Worm (Caenorhabditis elegans) whole organism, young adult: ENCODE data around the gene srw-127.

Experiments
- B0261.1 ChIP-seq: sonication (generic microtip); optimal IDR thresholded peaks from 2 replicates; lab custom pipeline; 2016; ENCODE audit warnings: mild to moderate bottlenecking, missing genetic modification characterization, moderate library complexity, missing compliant biosample characterization
- F22D6.2 ChIP-seq: sonication (generic microtip); optimal IDR thresholded peaks from 2 replicates; lab custom pipeline; 2016; ENCODE audit warnings: mild to moderate bottlenecking, missing genetic modification characterization, missing compliant biosample characterization
- F33H1.4 ChIP-seq: fragments of 200-800 bp; sonication (Bioruptor generic); IDR thresholded peaks from 2 replicates; pipeline ENCODE4 v1.3.6; 2022; ENCODE audit warnings: missing genetic modification reagents, missing genetic modification characterization, missing compliant biosample characterization
- F49E8.2 ChIP-seq: sonication (generic microtip); optimal IDR thresholded peaks from 3 replicates; lab custom pipeline; 2017; ENCODE audit warnings: missing genetic modification characterization, mild to moderate bottlenecking, missing compliant biosample characterization, antibody characterized with exemption, moderate library complexity; ENCODE audit not compliant: insufficient read depth
- F57A8.1 ChIP-seq: fragments of 200-800 bp; sonication (Bioruptor generic); optimal IDR thresholded peaks from 2 replicates; lab custom pipeline; 2018; ENCODE audit warnings: mild to moderate bottlenecking, missing genetic modification characterization, moderate library complexity, missing compliant biosample characterization
- F57C9.4 ChIP-seq: sonication (generic microtip); optimal IDR thresholded peaks from 2 replicates; lab custom pipeline; 2017; ENCODE audit warnings: mild to moderate bottlenecking, missing genetic modification characterization, missing compliant biosample characterization
- T07F8.4 ChIP-seq: sonication (generic microtip); optimal IDR thresholded peaks from 2 replicates; lab custom pipeline; 2016; ENCODE audit warnings: mild to moderate bottlenecking, missing genetic modification characterization, moderate library complexity, missing compliant biosample characterization
- Y53F4B.3 ChIP-seq: fragments of 200-800 bp; sonication (Bioruptor generic); IDR thresholded peaks from 2 replicates; pipeline ENCODE4 v1.3.6; 2022; ENCODE audit warnings: missing genetic modification reagents, missing genetic modification characterization, missing compliant biosample characterization
- Y53G8AR.9 ChIP-seq: fragments of 200-800 bp; sonication (Bioruptor generic); conservative IDR thresholded peaks from 2 replicates; pipeline ENCODE4 v1.3.6; 2022; ENCODE audit warnings: missing genetic modification reagents, missing genetic modification characterization, missing compliant biosample characterization
- Y56A3A.18 ChIP-seq: fragments of 200-800 bp; sonication (Bioruptor generic); IDR thresholded peaks from 2 replicates; pipeline ENCODE4 v1.3.6; 2022; ENCODE audit warnings: missing genetic modification reagents, missing genetic modification characterization, missing compliant biosample characterization
- Y67H2A.10 ChIP-seq: fragments of 200-800 bp; sonication (Bioruptor generic); conservative IDR thresholded peaks from 2 replicates; pipeline ENCODE4 v1.3.6; 2022; ENCODE audit warnings: missing genetic modification reagents, missing genetic modification characterization, missing compliant biosample characterization
- Y95B8A.8 ChIP-seq: fragments of 200-800 bp; sonication (Bioruptor generic); IDR thresholded peaks from 2 replicates; pipeline ENCODE4 v1.3.6; 2022; ENCODE audit warnings: missing genetic modification reagents, missing genetic modification characterization, missing compliant biosample characterization
- ama-1 ChIP-seq, 3 experiments: fragments of 150-350 bp in 1 of 3; sonication (generic microtip) in 2 of 3; optimal IDR thresholded peaks; 2 replicates each; lab custom pipeline; 2014 to 2018; ENCODE audit warnings: missing biosample characterization in 2 of 3, missing genetic modification characterization in 2 of 3, missing genetic modification reagents in 2 of 3
- attf-3 ChIP-seq: fragments of 200-800 bp; sonication (Bioruptor generic); conservative IDR thresholded peaks from 2 replicates; pipeline ENCODE4 v1.3.6; 2022; ENCODE audit warnings: missing genetic modification reagents, missing genetic modification characterization, missing compliant biosample characterization
- cebp-2 ChIP-seq: fragments of 200-800 bp; sonication (Bioruptor generic); IDR thresholded peaks from 2 replicates; pipeline ENCODE4 v1.3.6; 2022; ENCODE audit warnings: missing genetic modification characterization, missing compliant biosample characterization
- ceh-40 ChIP-seq: fragments of 200-800 bp; sonication (Bioruptor generic); IDR thresholded peaks from 2 replicates; pipeline ENCODE4 v1.3.6; 2022; ENCODE audit warnings: missing genetic modification characterization, missing compliant biosample characterization
- chd-7 ChIP-seq: sonication (generic microtip); optimal IDR thresholded peaks from 2 replicates; lab custom pipeline; 2016; ENCODE audit warnings: mild to moderate bottlenecking, missing genetic modification characterization, moderate library complexity, missing compliant biosample characterization
- dpff-1 ChIP-seq: sonication (generic microtip); optimal IDR thresholded peaks from 2 replicates; lab custom pipeline; 2017; ENCODE audit warnings: mild to moderate bottlenecking, missing genetic modification characterization, missing compliant biosample characterization
- dpl-1 ChIP-seq: fragments of 150-350 bp; optimal IDR thresholded peaks from 2 replicates; lab custom pipeline; 2014; ENCODE audit warnings: missing biosample characterization, missing genetic modification reagents, missing genetic modification characterization
- efl-1 ChIP-seq: fragments of 150-350 bp; optimal IDR thresholded peaks from 2 replicates; lab custom pipeline; 2014; ENCODE audit warnings: missing biosample characterization, missing genetic modification reagents, missing genetic modification characterization
- hlh-26 ChIP-seq: fragments of 200-800 bp; sonication (Bioruptor generic); conservative IDR thresholded peaks from 2 replicates; pipeline ENCODE4 v1.3.6; 2022; ENCODE audit warnings: missing genetic modification reagents, missing genetic modification characterization, missing compliant biosample characterization
- hsf-1 ChIP-seq: fragments of 200-800 bp; sonication (Bioruptor generic); IDR thresholded peaks from 2 replicates; pipeline ENCODE4 v1.3.6; 2022; ENCODE audit warnings: missing genetic modification reagents, missing genetic modification characterization, missing compliant biosample characterization
- let-607 ChIP-seq, 2 experiments: fragments of 200-800 bp in 1 of 2; sonication (Bioruptor generic) in 1 of 2; sonication (generic microtip) in 1 of 2; optimal IDR thresholded peaks; 2 replicates each; lab custom pipeline; 2016 to 2018; ENCODE audit warnings: mild to moderate bottlenecking in 2 of 2, missing compliant biosample characterization in 2 of 2, missing genetic modification characterization in 2 of 2, moderate library complexity in 2 of 2, missing genotype in 1 of 2
- lin-40 ChIP-seq: sonication (generic microtip); optimal IDR thresholded peaks from 2 replicates; lab custom pipeline; 2016; ENCODE audit warnings: missing genetic modification characterization, mild to moderate bottlenecking, missing compliant biosample characterization, missing genotype, missing genetic modification reagents
- lsl-1 ChIP-seq: fragments of 200-800 bp; sonication (Bioruptor generic); optimal IDR thresholded peaks from 2 replicates; lab custom pipeline; 2018; ENCODE audit warnings: mild to moderate bottlenecking, missing genetic modification characterization, moderate library complexity, missing compliant biosample characterization
- lsy-27 ChIP-seq: sonication (generic microtip); optimal IDR thresholded peaks from 2 replicates; lab custom pipeline; 2017; ENCODE audit warnings: missing genetic modification characterization, mild to moderate bottlenecking, missing compliant biosample characterization, antibody characterized with exemption, missing genotype, borderline replicate concordance; ENCODE audit not compliant: insufficient read depth
- madf-3 ChIP-seq: fragments of 200-800 bp; sonication (Bioruptor generic); IDR thresholded peaks from 2 replicates; pipeline ENCODE4 v1.3.6; 2022; ENCODE audit warnings: missing genetic modification reagents, missing genetic modification characterization, missing compliant biosample characterization
- nhr-179 ChIP-seq: sonication (generic microtip); optimal IDR thresholded peaks from 2 replicates; lab custom pipeline; 2016; ENCODE audit warnings: mild to moderate bottlenecking, missing genetic modification characterization, missing compliant biosample characterization
- pbrm-1 ChIP-seq: fragments of 200-800 bp; sonication (Bioruptor generic); IDR thresholded peaks from 2 replicates; pipeline ENCODE4 v1.3.6; 2022; ENCODE audit warnings: missing genetic modification reagents, missing genetic modification characterization, missing compliant biosample characterization
- repo-1 ChIP-seq: sonication (generic microtip); optimal IDR thresholded peaks from 2 replicates; lab custom pipeline; 2017; ENCODE audit warnings: mild to moderate bottlenecking, missing genetic modification characterization, missing compliant biosample characterization
- sdz-38 ChIP-seq: sonication (generic microtip); optimal IDR thresholded peaks from 2 replicates; lab custom pipeline; 2016; ENCODE audit warnings: missing genotype, missing genetic modification characterization, missing compliant biosample characterization
- somi-1 ChIP-seq: fragments of 200-800 bp; sonication (Bioruptor generic); optimal IDR thresholded peaks from 2 replicates; lab custom pipeline; 2018; ENCODE audit warnings: mild to moderate bottlenecking, missing genetic modification characterization, missing compliant biosample characterization
- tbx-9 ChIP-seq: sonication (generic microtip); optimal IDR thresholded peaks from 2 replicates; lab custom pipeline; 2016; ENCODE audit warnings: borderline replicate concordance, missing genetic modification characterization, inconsistent platforms, missing compliant biosample characterization
- tlf-1 ChIP-seq: fragments of 200-800 bp; sonication (Bioruptor generic); optimal IDR thresholded peaks from 2 replicates; lab custom pipeline; 2018; ENCODE audit warnings: mild to moderate bottlenecking, missing genetic modification characterization, missing compliant biosample characterization
- zim-3 ChIP-seq: sonication (generic microtip); optimal IDR thresholded peaks from 2 replicates; lab custom pipeline; 2017; ENCODE audit warnings: mild to moderate bottlenecking, missing genetic modification characterization, moderate library complexity, missing compliant biosample characterization
- ztf-18 ChIP-seq: sonication (generic microtip); optimal IDR thresholded peaks from 2 replicates; lab custom pipeline; 2016; ENCODE audit warnings: missing genotype, mild to moderate bottlenecking, missing genetic modification characterization, missing compliant biosample characterization
- ztf-25 ChIP-seq: fragments of 200-800 bp; sonication (Bioruptor generic); IDR thresholded peaks from 2 replicates; pipeline ENCODE4 v1.3.6; 2022; ENCODE audit warnings: missing genetic modification reagents, missing genetic modification characterization, missing compliant biosample characterization
- ztf-6 ChIP-seq: fragments of 200-800 bp; sonication (Bioruptor generic); IDR thresholded peaks from 2 replicates; pipeline ENCODE4 v1.3.6; 2022; ENCODE audit warnings: missing genetic modification reagents, missing genetic modification characterization, missing compliant biosample characterization

srw-127 gene

DNA sequence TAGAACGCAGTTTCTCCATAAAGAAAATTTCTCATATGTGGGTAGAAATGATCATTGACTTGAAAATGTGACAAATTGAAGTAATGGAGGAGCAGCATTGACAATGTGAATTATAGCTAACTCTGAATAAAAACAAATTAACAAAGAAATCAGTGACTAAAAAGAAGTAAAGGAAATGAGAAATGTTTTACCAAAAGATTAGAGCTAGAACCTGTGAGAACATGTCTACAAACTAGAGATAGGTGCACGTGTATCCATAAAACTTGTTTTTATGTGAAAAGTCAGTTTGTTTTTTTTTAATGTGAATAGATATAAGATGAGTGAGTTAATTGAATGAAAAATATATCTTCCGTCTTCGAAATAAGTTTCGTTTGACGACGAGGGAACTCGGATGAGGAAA lies 33.7 kb upstream of the srw-127 start, which contains the start of gene sre-12:
TSS of gene sre-12 (minus strand) at position 101 of the 400 bp plus-strand sequence.
- TF ChIP-seq Y53F4B.3 (GFP tag; lab: Robert Waterston, UW) (no peak), ztf-25 (GFP tag; lab: Robert Waterston, UW) (no peak), hsf-1 (GFP tag; lab: Robert Waterston, UW) (no peak), lin-40 (tag; lab: Kevin White, UChicago) (no peak), Y67H2A.10 (GFP tag; lab: Robert Waterston, UW) (no peak), ztf-6 (no peak), lsy-27 (tag; lab: Kevin White, UChicago) (no peak), B0261.1 (tag; lab: Kevin White, UChicago) (no peak), somi-1 (no peak), F57C9.4 (no peak), pbrm-1 (GFP tag; lab: Robert Waterston, UW) (no peak), zim-3 (tag; lab: Kevin White, UChicago) (no peak), tlf-1 (GFP tag; lab: Kevin White, UChicago) (no peak)
- TF ChIP-seq, all 124 proteins: peak for 0

DNA sequence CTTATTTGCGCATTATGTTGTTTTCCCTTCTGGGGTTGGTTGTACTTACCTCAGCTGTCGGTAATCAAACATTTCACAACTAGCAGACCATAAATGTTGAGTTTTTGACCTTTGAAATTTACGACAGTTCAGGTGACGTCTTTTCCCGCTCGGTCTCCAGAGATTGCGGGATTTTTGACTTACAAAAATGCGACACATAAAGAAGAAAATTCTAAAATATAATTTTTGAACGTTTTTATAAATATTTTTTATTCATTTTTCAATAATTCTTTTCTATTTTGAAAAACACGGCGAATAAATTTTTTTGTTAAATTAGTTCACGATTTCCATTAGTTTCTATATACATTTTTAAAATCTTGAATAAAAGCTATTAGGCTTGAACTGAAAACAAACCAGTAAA lies 29.9 kb upstream of the srw-127 start, which contains the start of gene nhr-161:
TSS of gene nhr-161 (minus strand) at position 101 of the 400 bp plus-strand sequence.
- TF ChIP-seq madf-3 (no peak), ceh-40 (GFP tag; lab: Robert Waterston, UW) (no peak), F33H1.4 (GFP tag; lab: Robert Waterston, UW) (no peak), Y53F4B.3 (GFP tag; lab: Robert Waterston, UW) (no peak), ama-1 (optimal IDR thresholded peaks at IDR 0.05; lab: Kevin White, UChicago) (no peak), ama-1 (GFP tag; optimal IDR thresholded peaks at IDR 0.05; lab: Kevin White, UChicago) (no peak), F49E8.2 (tag; lab: Kevin White, UChicago) (no peak), chd-7 (no peak), F22D6.2 (tag; lab: Kevin White, UChicago) (no peak), lin-40 (tag; lab: Kevin White, UChicago) (no peak), dpl-1 (no peak)
- TF ChIP-seq, all 124 proteins: peak for 0

DNA sequence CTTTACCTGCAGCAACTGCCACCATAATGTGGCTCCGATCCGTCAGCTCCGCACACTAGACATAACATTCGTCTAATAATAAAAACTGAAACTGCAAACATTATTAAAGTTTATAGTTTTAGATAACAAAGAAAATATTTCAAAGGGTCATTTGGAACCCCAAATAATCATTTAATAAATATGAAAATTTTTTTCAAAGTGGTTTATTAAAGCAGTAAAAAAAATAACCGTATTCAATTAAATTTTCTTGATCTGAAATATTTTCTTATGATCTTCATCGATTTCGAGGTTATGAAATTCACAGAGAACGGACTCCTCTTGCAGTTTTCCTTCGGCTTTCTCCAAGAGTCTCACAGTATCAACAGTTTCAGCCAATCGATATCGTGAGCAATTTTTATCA lies 26.8 kb upstream of the srw-127 start, which contains the start of gene nhr-163:
TSS of gene nhr-163 (minus strand) at position 101 of the 400 bp plus-strand sequence.
- TF ChIP-seq dpff-1 (tag; lab: Kevin White, UChicago) (no peak), attf-3 (GFP tag; lab: Robert Waterston, UW) (no peak), let-607 (tag; optimal IDR thresholded peaks at IDR 0.05; lab: Kevin White, UChicago) (no peak)

DNA sequence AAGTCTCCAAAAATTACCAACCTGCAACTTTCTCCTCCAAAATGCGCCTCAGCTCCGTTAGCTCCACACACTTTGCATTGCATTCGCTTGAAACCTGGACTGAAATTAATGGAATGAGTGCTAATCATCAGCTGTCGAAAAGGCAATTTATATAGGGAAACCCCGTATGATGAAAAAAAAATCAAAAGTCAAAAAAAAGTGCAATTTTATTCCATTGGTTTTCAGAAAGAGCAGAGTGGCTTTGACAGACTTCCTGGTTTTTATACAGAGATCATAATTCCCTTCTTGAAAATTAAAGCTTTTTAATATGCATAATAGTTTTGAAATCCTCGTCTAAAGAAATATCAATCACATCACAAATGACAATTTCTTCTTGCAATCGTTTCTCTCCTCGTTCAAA lies 25.0 kb upstream of the srw-127 start, which contains the start of gene nhr-139:
TSS of gene nhr-139 (minus strand) at position 101 of the 400 bp plus-strand sequence.
- TF ChIP-seq Y56A3A.18 (no peak), chd-7 (no peak), sdz-38 (tag; lab: Kevin White, UChicago) (no peak), lsl-1 (no peak), Y53F4B.3 (GFP tag; lab: Robert Waterston, UW) (no peak), F57C9.4 (no peak), Y95B8A.8 (GFP tag; lab: Robert Waterston, UW) (no peak), zim-3 (tag; lab: Kevin White, UChicago) (no peak), nhr-179 (tag; lab: Kevin White, UChicago) (no peak), T07F8.4 (tag; lab: Kevin White, UChicago) (no peak), tlf-1 (GFP tag; lab: Kevin White, UChicago) (no peak), repo-1 (tag; lab: Kevin White, UChicago) (no peak), hlh-26 (no peak), ztf-18 (no peak), F57A8.1 (no peak), tbx-9 (tag; lab: Kevin White, UChicago) (no peak), Y53G8AR.9 (no peak), efl-1 (GFP tag; lab: Kevin White, UChicago) (no peak), cebp-2 (no peak)
